Worm (Caenorhabditis elegans) whole organism, mixed stage, embryonic: Measurements from ENCODE around the gene enu-3.6.

Source experiments
- M03D4.4 ChIP-seq: sonication (generic microtip); optimal IDR thresholded peaks from 2 replicates; lab custom pipeline; 2017; ENCODE audit warnings: mild to moderate bottlenecking, missing genetic modification characterization, missing compliant biosample characterization
- bed-3 ChIP-seq: fragments of 200-800 bp; sonication (Bioruptor generic); optimal IDR thresholded peaks from 3 replicates; lab custom pipeline; 2018; ENCODE audit warnings: mild to moderate bottlenecking, missing genetic modification characterization, moderate library complexity, missing compliant biosample characterization
- blmp-1 ChIP-seq: fragments of 150-350 bp; optimal IDR thresholded peaks from 2 replicates; lab custom pipeline; 2014; ENCODE audit warnings: missing biosample characterization, missing genetic modification characterization
- ceh-39 ChIP-seq: fragments of 150-350 bp; optimal IDR thresholded peaks from 2 replicates; lab custom pipeline; 2014; ENCODE audit warnings: missing biosample characterization, missing genetic modification characterization
- ceh-43 ChIP-seq: fragments of 200-800 bp; sonication (Bioruptor generic); optimal IDR thresholded peaks from 2 replicates; lab custom pipeline; 2018; ENCODE audit warnings: mild to moderate bottlenecking, missing genetic modification characterization, moderate library complexity, missing compliant biosample characterization
- ceh-83 ChIP-seq: fragments of 200-800 bp; sonication (Bioruptor generic); optimal IDR thresholded peaks from 2 replicates; lab custom pipeline; 2018; ENCODE audit warnings: mild to moderate bottlenecking, missing genetic modification characterization, missing compliant biosample characterization
- ces-1 ChIP-seq: fragments of 150-350 bp; optimal IDR thresholded peaks from 2 replicates; lab custom pipeline; 2014; ENCODE audit warnings: missing biosample characterization, missing genetic modification reagents, missing genetic modification characterization
- cnd-1 ChIP-seq: fragments of 200-800 bp; sonication (Bioruptor generic); optimal IDR thresholded peaks from 2 replicates; lab custom pipeline; 2018; ENCODE audit warnings: mild to moderate bottlenecking, missing genetic modification characterization, missing compliant biosample characterization
- drap-1 ChIP-seq: fragments of 200-800 bp; sonication (Bioruptor generic); optimal IDR thresholded peaks from 3 replicates; lab custom pipeline; 2018; ENCODE audit warnings: mild to moderate bottlenecking, missing genetic modification characterization, missing compliant biosample characterization
- elt-1 ChIP-seq: sonication (generic microtip); optimal IDR thresholded peaks from 2 replicates; lab custom pipeline; 2017; ENCODE audit warnings: missing genetic modification characterization, mild to moderate bottlenecking, missing compliant biosample characterization, antibody characterized with exemption, moderate library complexity, borderline replicate concordance; ENCODE audit not compliant: insufficient read depth
- elt-3 ChIP-seq: fragments of 150-350 bp; optimal IDR thresholded peaks from 2 replicates; lab custom pipeline; 2014; ENCODE audit warnings: missing biosample characterization, missing genetic modification characterization
- flh-1 ChIP-seq: fragments of 200-800 bp; sonication (Bioruptor generic); optimal IDR thresholded peaks from 2 replicates; lab custom pipeline; 2018; ENCODE audit warnings: mild to moderate bottlenecking, missing genetic modification characterization, moderate library complexity, missing compliant biosample characterization
- ham-2 ChIP-seq: fragments of 200-800 bp; sonication (Bioruptor generic); optimal IDR thresholded peaks from 2 replicates; lab custom pipeline; 2018; ENCODE audit warnings: mild to moderate bottlenecking, missing genetic modification characterization, missing compliant biosample characterization
- hlh-1 ChIP-seq: fragments of 150-350 bp; optimal IDR thresholded peaks from 2 replicates; lab custom pipeline; 2014; ENCODE audit warnings: missing biosample characterization, missing genetic modification reagents, missing genetic modification characterization
- lin-13 ChIP-seq: fragments of 150-350 bp; optimal IDR thresholded peaks from 2 replicates; lab custom pipeline; 2014; ENCODE audit warnings: missing biosample characterization, missing genetic modification characterization
- lin-32 ChIP-seq: fragments of 200-800 bp; sonication (Bioruptor generic); optimal IDR thresholded peaks from 2 replicates; lab custom pipeline; 2018; ENCODE audit warnings: mild to moderate bottlenecking, missing genetic modification characterization, missing compliant biosample characterization
- lsy-2 ChIP-seq: fragments of 150-350 bp; optimal IDR thresholded peaks from 2 replicates; lab custom pipeline; 2014; ENCODE audit warnings: missing biosample characterization, missing genetic modification characterization
- mab-5 ChIP-seq: fragments of 150-350 bp; optimal IDR thresholded peaks from 2 replicates; lab custom pipeline; 2014; ENCODE audit warnings: missing biosample characterization, missing genetic modification characterization
- mep-1 ChIP-seq: fragments of 150-350 bp; optimal IDR thresholded peaks from 2 replicates; lab custom pipeline; 2017; ENCODE audit warnings: missing biosample characterization, missing genetic modification reagents, missing genetic modification characterization, inconsistent platforms
- mls-2 ChIP-seq: sonication (generic microtip); optimal IDR thresholded peaks from 2 replicates; lab custom pipeline; 2016; ENCODE audit warnings: mild to moderate bottlenecking, missing genetic modification characterization, moderate library complexity, missing compliant biosample characterization
- nhr-12 ChIP-seq: fragments of 150-350 bp; optimal IDR thresholded peaks from 2 replicates; lab custom pipeline; 2014; ENCODE audit warnings: missing biosample characterization, missing genetic modification characterization
- nhr-2 ChIP-seq: fragments of 150-350 bp; optimal IDR thresholded peaks from 2 replicates; lab custom pipeline; 2014; ENCODE audit warnings: missing biosample characterization, missing genetic modification characterization
- nhr-237 ChIP-seq: fragments of 150-350 bp; optimal IDR thresholded peaks from 2 replicates; lab custom pipeline; 2014; ENCODE audit warnings: missing biosample characterization, missing genetic modification characterization
- nhr-28 ChIP-seq: fragments of 150-350 bp; optimal IDR thresholded peaks from 2 replicates; lab custom pipeline; 2014; ENCODE audit warnings: missing biosample characterization, missing genetic modification characterization
- nhr-76 ChIP-seq: sonication (generic microtip); optimal IDR thresholded peaks from 2 replicates; lab custom pipeline; 2017; ENCODE audit warnings: missing biosample characterization, missing genetic modification characterization
- pha-4 ChIP-seq: fragments of 150-350 bp; optimal IDR thresholded peaks from 2 replicates; lab custom pipeline; 2018; ENCODE audit warnings: missing biosample characterization, missing genetic modification reagents, missing genetic modification characterization
- sem-2 ChIP-seq: fragments of 200-800 bp; sonication (Bioruptor generic); optimal IDR thresholded peaks from 2 replicates; lab custom pipeline; 2018; ENCODE audit warnings: mild to moderate bottlenecking, missing genetic modification characterization, missing compliant biosample characterization
- snpc-4 ChIP-seq: fragments of 150-350 bp; optimal IDR thresholded peaks from 2 replicates; lab custom pipeline; 2014; ENCODE audit warnings: missing biosample characterization, missing genetic modification characterization
- sptf-1 ChIP-seq: sonication (generic microtip); optimal IDR thresholded peaks from 2 replicates; lab custom pipeline; 2017; ENCODE audit warnings: mild to moderate bottlenecking, missing genetic modification characterization, moderate library complexity, missing compliant biosample characterization
- tbx-8 ChIP-seq: fragments of 200-800 bp; sonication (Bioruptor generic); optimal IDR thresholded peaks from 2 replicates; lab custom pipeline; 2018; ENCODE audit warnings: mild to moderate bottlenecking, missing genetic modification characterization, moderate library complexity, missing compliant biosample characterization
- unc-120 ChIP-seq: sonication (generic microtip); optimal IDR thresholded peaks from 2 replicates; lab custom pipeline; 2017; ENCODE audit warnings: missing genetic modification characterization, missing compliant biosample characterization; ENCODE audit not compliant: poor library complexity, severe bottlenecking
- unc-39 ChIP-seq: fragments of 150-350 bp; optimal IDR thresholded peaks from 2 replicates; lab custom pipeline; 2014; ENCODE audit warnings: missing biosample characterization, missing genetic modification characterization
- unc-62 ChIP-seq: fragments of 150-350 bp; optimal IDR thresholded peaks from 2 replicates; lab custom pipeline; 2014; ENCODE audit warnings: missing biosample characterization, missing genetic modification reagents, missing genetic modification characterization
- zip-8 ChIP-seq: fragments of 150-350 bp; optimal IDR thresholded peaks from 2 replicates; lab custom pipeline; 2014; ENCODE audit warnings: missing biosample characterization, missing genetic modification characterization

Gene enu-3.6

ce11 chrIII:10739455-10739854 is 10.8 kb upstream of the enu-3.6 start, which contains the start of gene smap-1:
Gene smap-1, minus strand, starts transcription at chrIII:10739792.
- TF ChIP-seq sptf-1 (tag; lab: Kevin White, UChicago): no peak
- no peak for TF ChIP-seq ham-2 (GFP tag; lab: Kevin White, UChicago)
- TF ChIP-seq bed-3 (GFP tag; lab: Kevin White, UChicago): no peak
- no peak for TF ChIP-seq hlh-1
- TF ChIP-seq flh-1 (GFP tag; lab: Kevin White, UChicago): no peak
- TF ChIP-seq, all 35 proteins: peak for 0

DNA sequence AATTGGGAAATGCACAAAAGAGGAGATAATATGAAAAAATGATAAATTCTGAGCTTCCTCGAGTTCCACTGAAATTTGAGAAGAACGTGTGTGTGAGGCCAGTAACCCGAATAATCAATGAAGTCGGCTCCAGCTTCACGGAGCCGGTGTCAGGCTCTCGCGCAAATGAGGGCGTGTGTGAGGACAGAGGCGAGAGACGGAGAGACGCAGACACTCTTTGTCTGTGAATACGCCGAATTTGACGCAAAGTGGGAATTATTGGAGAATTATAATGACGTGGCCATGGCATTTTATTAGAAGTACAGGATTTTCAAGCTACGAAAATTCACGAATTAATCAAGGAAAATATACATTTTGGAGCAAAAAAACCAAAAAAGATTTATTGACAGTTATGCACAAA is 10.3 kb upstream of the enu-3.6 start:
- TF ChIP-seq pha-4: no peak
- no peak for TF ChIP-seq blmp-1 (tag; lab: Kevin White, UChicago)
- TF ChIP-seq hlh-1: no peak
- no peak for TF ChIP-seq mab-5
- no peak for TF ChIP-seq sem-2
- peak; percentile 22 for TF ChIP-seq ham-2 (GFP tag; lab: Kevin White, UChicago)
- peak; percentile 74 for TF ChIP-seq unc-120 (tag; lab: Kevin White, UChicago)
- no peak for TF ChIP-seq ceh-43 (GFP tag; lab: Kevin White, UChicago)
- no peak for TF ChIP-seq tbx-8 (GFP tag; lab: Kevin White, UChicago)
- TF ChIP-seq mls-2 (tag; lab: Kevin White, UChicago): peak; percentile 6
- TF ChIP-seq ceh-83 (GFP tag; lab: Kevin White, UChicago): no peak
- TF ChIP-seq cnd-1: no peak
- TF ChIP-seq M03D4.4 (tag; lab: Kevin White, UChicago): no peak
- no peak for TF ChIP-seq unc-62 (GFP tag; lab: Kevin White, UChicago)
- peak; percentile 11 for TF ChIP-seq mep-1 (tag; lab: Kevin White, UChicago)
- no peak for TF ChIP-seq nhr-12
- no peak for TF ChIP-seq elt-1 (tag; lab: Kevin White, UChicago)
- no peak for TF ChIP-seq unc-39 (tag; lab: Kevin White, UChicago)
- no peak for TF ChIP-seq zip-8 (tag; lab: Kevin White, UChicago)
- no peak for TF ChIP-seq elt-3 (tag; lab: Kevin White, UChicago)
- TF ChIP-seq flh-1 (GFP tag; lab: Kevin White, UChicago): no peak
- TF ChIP-seq nhr-28: no peak
- no peak for TF ChIP-seq bed-3 (GFP tag; lab: Kevin White, UChicago)
- TF ChIP-seq nhr-237 (tag; lab: Kevin White, UChicago): peak; percentile 40
- TF ChIP-seq nhr-76 (tag; lab: Kevin White, UChicago): no peak
- no peak for TF ChIP-seq drap-1 (GFP tag; lab: Kevin White, UChicago)
- no peak for TF ChIP-seq nhr-2 (tag; lab: Kevin White, UChicago)
- peak; percentile 52 for TF ChIP-seq ces-1 (GFP tag; lab: Kevin White, UChicago)
- no peak for TF ChIP-seq lsy-2 (tag; lab: Kevin White, UChicago)
- TF ChIP-seq ceh-39 (tag; lab: Kevin White, UChicago): no peak
- TF ChIP-seq snpc-4 (tag; lab: Kevin White, UChicago): no peak
- TF ChIP-seq sptf-1 (tag; lab: Kevin White, UChicago): peak; percentile 26
- TF ChIP-seq lin-13 (tag; lab: Kevin White, UChicago): no peak
- no peak for TF ChIP-seq lin-32 (GFP tag; lab: Kevin White, UChicago)
- TF ChIP-seq, all 35 proteins: peak for 7

DNA sequence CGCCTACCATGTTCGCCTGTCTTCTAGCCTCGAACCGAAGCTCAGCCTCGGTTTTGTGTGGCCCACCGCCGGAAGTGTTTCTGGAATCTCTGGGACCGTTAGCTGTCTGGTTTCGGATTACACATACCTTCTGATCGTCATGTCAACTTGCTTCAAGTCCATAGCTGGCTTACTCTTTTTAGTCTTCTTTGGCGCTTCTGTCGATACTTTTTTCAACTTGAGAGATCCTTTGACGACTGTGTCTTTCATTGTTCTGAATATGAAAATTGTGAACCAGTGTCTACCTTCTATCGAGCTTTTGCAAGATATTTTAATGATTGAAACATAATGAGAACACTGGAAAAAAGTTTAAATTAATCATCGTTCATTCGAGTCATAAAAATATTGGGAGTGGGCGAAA is 9.7 kb upstream of the enu-3.6 start, which contains the start of gene K01G5.8:
Gene K01G5.8, minus strand, starts transcription at position 255 of the 400 bp plus-strand sequence.
- TF ChIP-seq ceh-39 (tag; lab: Kevin White, UChicago) (no peak), unc-62 (GFP tag; lab: Kevin White, UChicago) (no peak), elt-3 (tag; lab: Kevin White, UChicago) (no peak)

- TF ChIP-seq mep-1 (tag; lab: Kevin White, UChicago): peak; percentile 93
- peak; percentile 17 for TF ChIP-seq hlh-1
- TF ChIP-seq M03D4.4 (tag; lab: Kevin White, UChicago): no peak
- peak; percentile 70 for TF ChIP-seq lsy-2 (tag; lab: Kevin White, UChicago)
- TF ChIP-seq ceh-83 (GFP tag; lab: Kevin White, UChicago): peak; percentile 30
- TF ChIP-seq drap-1 (GFP tag; lab: Kevin White, UChicago): peak; percentile 28
- TF ChIP-seq ceh-39 (tag; lab: Kevin White, UChicago): peak; percentile 60
- TF ChIP-seq unc-39 (tag; lab: Kevin White, UChicago): no peak
- TF ChIP-seq ham-2 (GFP tag; lab: Kevin White, UChicago): no peak
- peak; percentile 18 for TF ChIP-seq pha-4
- peak; percentile 17 for TF ChIP-seq ces-1 (GFP tag; lab: Kevin White, UChicago)
- peak; percentile 55 for TF ChIP-seq lin-13 (tag; lab: Kevin White, UChicago)
- peak; percentile 76 for TF ChIP-seq nhr-237 (tag; lab: Kevin White, UChicago)
Measured at ce11 chrIII:10742382-10742860, 7.8 kb upstream of the enu-3.6 start, which contains the start of the genes tbb-1 and rib-2. Gene tbb-1, minus strand, starts transcription at chrIII:10742432. Gene rib-2, plus strand, starts transcription at chrIII:10742810.
